Worm (Caenorhabditis elegans) whole organism, L1 larva: ENCODE results near the gene rsp-3.

Experiments
- dpl-1 ChIP-seq, 3 experiments: fragments of 150-350 bp in 2 of 3; sonication (generic microtip) in 1 of 3; optimal IDR thresholded peaks; 2 replicates each; lab custom pipeline; 2014 to 2017; ENCODE audit warnings: missing biosample characterization in 3 of 3, missing genetic modification characterization in 3 of 3, missing genetic modification reagents in 3 of 3
- dsc-1 ChIP-seq: sonication (generic microtip); optimal IDR thresholded peaks from 2 replicates; lab custom pipeline; 2016; ENCODE audit warnings: mild to moderate bottlenecking, missing genetic modification characterization, missing compliant biosample characterization
- egl-13 ChIP-seq: sonication (generic microtip); optimal IDR thresholded peaks from 2 replicates; lab custom pipeline; 2016; ENCODE audit warnings: missing genotype, missing genetic modification reagents, missing genetic modification characterization, missing compliant biosample characterization
- pqm-1 ChIP-seq: sonication (generic microtip); optimal IDR thresholded peaks from 3 replicates; lab custom pipeline; 2017; ENCODE audit warnings: missing biosample characterization, missing genetic modification characterization

- TF ChIP-seq dpl-1 (GFP tag; optimal IDR thresholded peaks at IDR 0.05; lab: Kevin White, UChicago) = no peak
- TF ChIP-seq egl-13 (tag; lab: Kevin White, UChicago) = no peak
- no peak for TF ChIP-seq pqm-1 (tag; lab: Kevin White, UChicago)
- no peak for TF ChIP-seq dsc-1
These were observed 340 bp downstream of the rsp-3 start for ce11 chrIII:12687382-12687781.
